Worm (Caenorhabditis elegans) whole organism, L2 larva: Measurements from ENCODE around the gene clec-252.

Experiments
- C34F6.9 ChIP-seq: fragments of 150-350 bp; optimal IDR thresholded peaks from 2 replicates; lab custom pipeline; 2014; ENCODE audit warnings: missing biosample characterization, missing genetic modification characterization
- R02D3.7 ChIP-seq: fragments of 150-350 bp; optimal IDR thresholded peaks from 2 replicates; lab custom pipeline; 2014; ENCODE audit warnings: missing biosample characterization, missing genetic modification characterization
- Y55F3AM.14 ChIP-seq: fragments of 200-800 bp; sonication (Bioruptor generic); optimal IDR thresholded peaks from 2 replicates; lab custom pipeline; 2018; ENCODE audit warnings: mild to moderate bottlenecking, missing genetic modification characterization, missing compliant biosample characterization
- aly-2 ChIP-seq: fragments of 150-350 bp; optimal IDR thresholded peaks from 2 replicates; lab custom pipeline; 2014; ENCODE audit warnings: missing biosample characterization, missing genetic modification characterization
- blmp-1 ChIP-seq: sonication (generic microtip); optimal IDR thresholded peaks from 2 replicates; lab custom pipeline; 2017; ENCODE audit warnings: missing genetic modification characterization, mild to moderate bottlenecking, missing compliant biosample characterization, antibody characterized with exemption, moderate library complexity; ENCODE audit not compliant: insufficient read depth
- ceh-16 ChIP-seq: fragments of 150-350 bp; optimal IDR thresholded peaks from 2 replicates; lab custom pipeline; 2014; ENCODE audit warnings: missing biosample characterization, missing genetic modification characterization
- ceh-82 ChIP-seq: fragments of 150-350 bp; optimal IDR thresholded peaks from 2 replicates; lab custom pipeline; 2014; ENCODE audit warnings: missing biosample characterization, missing genetic modification characterization
- crh-2 ChIP-seq: sonication (generic microtip); optimal IDR thresholded peaks from 2 replicates; lab custom pipeline; 2017; ENCODE audit warnings: missing biosample characterization, missing genetic modification characterization
- elt-3 ChIP-seq: sonication (generic microtip); optimal IDR thresholded peaks from 2 replicates; lab custom pipeline; 2017; ENCODE audit warnings: missing biosample characterization, missing genetic modification characterization
- fos-1 ChIP-seq: fragments of 150-350 bp; optimal IDR thresholded peaks from 2 replicates; lab custom pipeline; 2014; ENCODE audit warnings: missing biosample characterization, missing genetic modification characterization
- lin-11 ChIP-seq: fragments of 150-350 bp; sonication (generic microtip); optimal IDR thresholded peaks from 2 replicates; lab custom pipeline; 2014; ENCODE audit warnings: missing biosample characterization, missing genetic modification characterization, inconsistent platforms, mixed read lengths
- lin-13 ChIP-seq: fragments of 150-350 bp; optimal IDR thresholded peaks from 2 replicates; lab custom pipeline; 2014; ENCODE audit warnings: missing biosample characterization, missing genetic modification reagents, missing genetic modification characterization
- mdl-1 ChIP-seq, 2 experiments: fragments of 150-350 bp in 1 of 2; sonication (generic microtip) in 1 of 2; optimal IDR thresholded peaks; 2 replicates each; lab custom pipeline; 2017; ENCODE audit warnings: missing biosample characterization in 2 of 2, missing genetic modification characterization in 2 of 2
- nhr-10 ChIP-seq: sonication (generic microtip); optimal IDR thresholded peaks from 2 replicates; lab custom pipeline; 2017; ENCODE audit warnings: missing biosample characterization, missing genetic modification characterization
- nhr-11 ChIP-seq: fragments of 150-350 bp; optimal IDR thresholded peaks from 2 replicates; lab custom pipeline; 2014; ENCODE audit warnings: missing biosample characterization, missing genetic modification characterization
- nhr-129 ChIP-seq: fragments of 150-350 bp; optimal IDR thresholded peaks from 2 replicates; lab custom pipeline; 2014; ENCODE audit warnings: missing biosample characterization, missing genetic modification characterization
- nhr-23 ChIP-seq: fragments of 150-350 bp; optimal IDR thresholded peaks from 2 replicates; lab custom pipeline; 2014; ENCODE audit warnings: missing biosample characterization, missing genetic modification reagents, missing genetic modification characterization
- nhr-237 ChIP-seq: fragments of 150-350 bp; optimal IDR thresholded peaks from 2 replicates; lab custom pipeline; 2014; ENCODE audit warnings: missing biosample characterization, missing genetic modification characterization
- nhr-25 ChIP-seq: fragments of 150-350 bp; sonication (generic microtip); optimal IDR thresholded peaks from 3 replicates; lab custom pipeline; 2014; ENCODE audit warnings: missing biosample characterization, missing genetic modification characterization
- sem-4 ChIP-seq: fragments of 150-350 bp; optimal IDR thresholded peaks from 2 replicates; lab custom pipeline; 2014; ENCODE audit warnings: missing biosample characterization, missing genetic modification reagents, missing genetic modification characterization
- sma-9 ChIP-seq, 2 experiments: fragments of 150-350 bp in 1 of 2; sonication (generic microtip) in 1 of 2; optimal IDR thresholded peaks; 2 replicates each; lab custom pipeline; 2014 to 2016; ENCODE audit warnings: missing genetic modification characterization in 2 of 2, mild to moderate bottlenecking in 1 of 2, missing biosample characterization in 1 of 2, missing compliant biosample characterization in 1 of 2, missing genetic modification reagents in 1 of 2, moderate library complexity in 1 of 2
- unc-55 ChIP-seq: fragments of 150-350 bp; sonication (generic microtip); optimal IDR thresholded peaks from 3 replicates; lab custom pipeline; 2014; ENCODE audit warnings: missing biosample characterization, missing genetic modification reagents, missing genetic modification characterization
- unc-62 ChIP-seq: fragments of 150-350 bp; optimal IDR thresholded peaks from 2 replicates; lab custom pipeline; 2014; ENCODE audit warnings: missing biosample characterization, missing genetic modification reagents, missing genetic modification characterization
- zag-1 ChIP-seq: fragments of 150-350 bp; optimal IDR thresholded peaks from 2 replicates; lab custom pipeline; 2014; ENCODE audit warnings: missing biosample characterization, missing genetic modification characterization
- ztf-1 ChIP-seq: fragments of 200-800 bp; sonication (Bioruptor generic); conservative IDR thresholded peaks from 2 replicates; pipeline ENCODE4 v1.3.6; 2022; ENCODE audit warnings: missing genetic modification characterization, missing compliant biosample characterization
- ztf-4 ChIP-seq: fragments of 150-350 bp; optimal IDR thresholded peaks from 2 replicates; lab custom pipeline; 2014; ENCODE audit warnings: missing biosample characterization, missing genetic modification characterization

Gene clec-252

DNA sequence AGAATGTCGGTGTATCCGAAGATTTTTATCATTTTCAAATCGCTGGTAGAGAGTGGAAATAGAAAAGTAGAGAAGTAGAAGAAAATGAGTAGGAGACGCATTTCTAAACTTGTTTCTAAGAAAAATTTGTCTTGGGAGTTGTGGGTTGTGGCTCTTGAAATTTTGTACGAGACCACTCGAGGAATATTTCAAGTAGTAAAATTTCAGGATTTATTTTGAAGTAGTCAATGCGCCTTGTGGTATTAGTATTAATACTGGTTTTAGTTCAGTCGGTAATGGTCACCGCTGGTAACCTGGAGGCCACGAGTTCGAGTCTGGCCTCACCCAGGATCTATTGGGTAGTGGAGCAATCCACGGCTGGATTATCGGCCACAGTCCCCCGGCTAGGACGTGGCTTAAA, at the start of gene clec-252:
Gene clec-252 (minus strand): TSS at position 101 of the 400 bp plus-strand sequence.
- TF ChIP-seq elt-3 (tag; lab: Kevin White, UChicago) (no peak), Y55F3AM.14 (GFP tag; lab: Kevin White, UChicago) (no peak), blmp-1 (tag; lab: Kevin White, UChicago) (no peak), unc-62 (GFP tag; lab: Kevin White, UChicago) (no peak), ceh-16 (tag; lab: Kevin White, UChicago) (no peak), unc-55 (GFP tag; lab: Kevin White, UChicago) (no peak), nhr-11 (no peak)
- TF ChIP-seq, all 48 proteins: peak for 0

DNA sequence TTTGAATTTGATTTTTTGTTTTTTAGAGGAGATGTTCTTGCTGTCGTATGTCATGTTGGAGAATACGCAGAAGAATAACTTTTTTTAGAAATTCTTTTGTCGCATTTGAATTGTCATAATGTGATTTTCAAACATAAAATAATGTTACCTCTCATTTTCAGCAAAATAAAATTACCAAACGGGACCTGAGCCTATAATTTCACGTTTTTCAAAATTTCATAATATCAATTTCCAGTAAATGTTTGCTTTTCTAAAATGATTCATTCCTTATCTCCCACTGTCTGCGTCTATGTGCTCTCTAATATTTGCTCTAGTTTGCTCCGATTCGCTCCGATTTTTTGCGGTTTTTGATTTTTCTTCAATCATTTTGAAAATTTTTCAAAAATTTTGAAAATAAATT, 42.0 kb upstream of the clec-252 start, which contains the start of gene nhr-231:
Gene nhr-231 (plus strand): TSS at position 301 of the 400 bp plus-strand sequence.
- TF ChIP-seq unc-62 (GFP tag; lab: Kevin White, UChicago) (no peak), fos-1 (tag; lab: Kevin White, UChicago) (peak; percentile 34)

DNA sequence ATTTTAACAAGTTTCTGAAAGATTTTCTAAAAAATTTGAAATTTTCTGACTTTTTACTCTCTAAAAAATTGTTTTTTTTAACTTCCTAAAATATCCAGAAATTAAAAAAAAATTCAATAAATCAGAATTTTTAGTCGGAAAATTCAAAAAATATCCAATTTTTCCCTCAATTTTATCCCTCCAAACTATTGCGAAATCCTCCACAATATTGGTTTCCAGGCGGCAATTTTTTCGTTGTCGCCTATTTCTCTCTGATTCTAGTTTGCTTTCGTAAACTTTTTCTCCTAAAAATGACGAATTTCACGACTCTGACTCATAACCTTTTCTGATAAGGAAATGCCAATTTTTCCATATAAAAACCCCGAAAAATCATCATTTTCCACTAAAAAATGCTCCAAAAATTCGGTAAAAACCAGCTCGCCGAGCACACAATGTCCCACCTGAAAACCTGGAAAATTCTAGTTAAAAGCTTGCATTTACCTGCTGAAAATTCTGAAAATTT, 38.8 kb upstream of the clec-252 start, which contains the start of gene Y17D7B.2:
Gene Y17D7B.2 (plus strand): TSS at position 323 of the 502 bp plus-strand sequence.
- peak; percentile 73 for TF ChIP-seq fos-1 (tag; lab: Kevin White, UChicago)
- TF ChIP-seq ztf-1 = no peak

DNA sequence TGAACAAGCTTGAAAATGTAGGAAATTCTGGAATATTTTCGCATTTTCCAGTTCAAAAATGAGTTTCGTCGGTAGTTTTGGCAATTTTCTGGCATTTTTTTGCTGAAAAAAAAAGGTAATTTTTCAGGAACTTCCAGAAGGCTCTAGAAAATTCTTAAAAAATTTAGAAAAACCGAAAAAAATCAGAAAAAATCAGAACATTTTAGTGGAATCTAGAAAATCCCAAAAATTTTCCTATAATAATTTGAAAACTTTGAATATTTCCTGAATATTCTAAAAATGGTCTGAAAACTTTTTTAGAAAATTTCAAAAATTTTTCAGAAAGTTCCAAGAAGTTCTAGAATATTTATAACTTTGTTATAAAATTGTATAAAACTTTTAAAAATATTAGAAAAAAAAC, 38.1 kb upstream of the clec-252 start, which contains the start of gene Y17D7B.3:
Gene Y17D7B.3 (minus strand): TSS at position 101 of the 400 bp plus-strand sequence.
- no peak for TF ChIP-seq mdl-1 (tag; optimal IDR thresholded peaks at IDR 0.05; lab: Kevin White, UChicago)
- no peak for TF ChIP-seq nhr-237 (tag; lab: Kevin White, UChicago)
- TF ChIP-seq nhr-25 = no peak
- TF ChIP-seq elt-3 (tag; lab: Kevin White, UChicago) = no peak
- no peak for TF ChIP-seq nhr-23 (tag; lab: Kevin White, UChicago)
- TF ChIP-seq R02D3.7 (tag; lab: Kevin White, UChicago) = no peak
- TF ChIP-seq ztf-1 = no peak
- TF ChIP-seq C34F6.9 (tag; lab: Kevin White, UChicago) = no peak
- TF ChIP-seq lin-13 (GFP tag; lab: Kevin White, UChicago) = no peak
- no peak for TF ChIP-seq nhr-10 (tag; lab: Kevin White, UChicago)
- no peak for TF ChIP-seq ceh-82
- TF ChIP-seq nhr-11 = no peak
- no peak for TF ChIP-seq sma-9 (GFP tag; optimal IDR thresholded peaks at IDR 0.05; lab: Kevin White, UChicago)
- TF ChIP-seq sma-9 (tag; optimal IDR thresholded peaks at IDR 0.05; lab: Kevin White, UChicago) = no peak
- no peak for TF ChIP-seq ztf-4 (tag; lab: Kevin White, UChicago)
- TF ChIP-seq nhr-129 = no peak
- no peak for TF ChIP-seq zag-1 (tag; lab: Kevin White, UChicago)
- TF ChIP-seq, all 48 proteins: peak for 0

DNA sequence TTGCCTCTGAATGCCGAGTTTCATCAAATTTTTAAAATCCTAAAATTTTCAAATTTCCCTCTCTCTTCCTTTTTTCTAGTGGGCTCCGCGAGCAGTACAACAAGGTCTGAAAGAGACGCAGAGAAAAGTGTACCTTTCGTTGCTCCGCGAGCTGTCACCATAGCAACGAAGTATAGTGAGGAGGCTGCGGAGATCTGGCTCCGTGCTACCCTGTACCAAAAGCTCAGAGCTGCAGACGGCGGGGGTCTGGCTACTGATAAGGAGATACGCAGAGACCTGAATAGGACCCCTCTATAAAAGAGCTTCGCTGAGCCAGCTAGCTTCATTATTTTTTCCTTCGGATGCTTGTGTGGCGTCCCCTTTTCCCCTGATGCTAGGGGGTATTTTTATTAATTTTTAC, 34.8 kb upstream of the clec-252 start, which contains the start of gene Y17D7B.10:
Gene Y17D7B.10 (plus strand): TSS at position 243 of the 400 bp plus-strand sequence.
- TF ChIP-seq aly-2 (tag; lab: Kevin White, UChicago) = no peak
- TF ChIP-seq lin-11 = peak; percentile 32

DNA sequence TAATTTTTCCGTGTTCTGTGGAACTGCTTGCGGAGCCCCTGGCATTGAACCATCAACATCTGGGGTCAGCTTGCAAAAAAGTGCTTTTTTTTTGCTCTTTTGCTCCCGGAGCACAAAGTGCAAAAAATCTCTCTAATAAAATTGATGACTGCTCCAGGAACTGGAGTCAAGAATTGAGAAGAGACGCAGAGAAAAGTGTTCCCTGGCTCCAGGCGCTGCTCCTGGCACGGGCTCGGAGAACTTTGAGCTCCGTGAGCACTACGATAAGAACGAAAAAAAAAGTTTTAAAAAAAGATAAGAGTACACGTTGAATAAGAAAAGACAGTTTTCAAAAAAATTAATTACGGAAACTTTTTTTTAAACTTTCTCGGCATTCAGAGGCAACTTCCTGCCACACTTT, 34.1 kb upstream of the clec-252 start:
- no peak for TF ChIP-seq ceh-82
- TF ChIP-seq crh-2 (tag; lab: Kevin White, UChicago) = peak; percentile 11
- peak; percentile 58 for TF ChIP-seq fos-1 (tag; lab: Kevin White, UChicago)
- no peak for TF ChIP-seq nhr-10 (tag; lab: Kevin White, UChicago)
- no peak for TF ChIP-seq nhr-25
- peak; percentile 60 for TF ChIP-seq sma-9 (GFP tag; optimal IDR thresholded peaks at IDR 0.05; lab: Kevin White, UChicago)
- TF ChIP-seq sma-9 (tag; optimal IDR thresholded peaks at IDR 0.05; lab: Kevin White, UChicago) = no peak
- TF ChIP-seq, all 48 proteins: peak for 3

DNA sequence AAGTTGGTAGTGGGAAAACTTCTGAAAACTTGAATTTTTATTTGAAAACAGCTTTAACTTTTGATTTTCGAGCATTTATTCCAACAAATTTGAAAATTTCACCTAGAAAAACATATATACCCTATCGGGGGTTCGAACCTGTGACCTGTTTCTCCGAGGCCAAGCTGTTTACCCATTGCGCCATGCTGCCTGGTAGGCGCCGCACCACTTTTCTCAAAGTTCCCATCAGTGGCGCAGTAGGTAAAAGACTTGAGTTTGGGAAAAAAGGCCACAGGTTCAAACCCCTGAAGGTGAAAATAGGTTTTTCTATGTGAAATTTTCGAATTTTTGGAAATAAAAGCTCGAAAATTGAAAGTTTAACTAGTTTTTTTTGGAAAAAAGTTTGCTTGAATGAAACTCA, 32.0 kb upstream of the clec-252 start:
- no peak for TF ChIP-seq zag-1 (tag; lab: Kevin White, UChicago)
- TF ChIP-seq sem-4 (tag; lab: Kevin White, UChicago) = no peak
